Worm (Caenorhabditis elegans): ENCODE data around the gene AC7.3.

The AC7.3 gene

ce11 chrIV:5149793-5150192 is 38.2 kb downstream of the AC7.3 start, which contains the start of gene C24D10.5:
TSS of gene C24D10.5 (plus strand) at chrIV:5150093.
- no peak for TF ChIP-seq lin-29 (GFP tag; IDR thresholded peaks at IDR 0.05)
- TF ChIP-seq rbr-2 (tag; optimal IDR thresholded peaks at IDR 0.05) = no peak
- no peak for TF ChIP-seq daf-16 (GFP tag; optimal IDR thresholded peaks at IDR 0.05)
- TF ChIP-seq daf-16 (tag; optimal IDR thresholded peaks at IDR 0.05) = no peak
- no peak for TF ChIP-seq ceh-44 (GFP tag; IDR thresholded peaks at IDR 0.05)
- TF ChIP-seq tra-1 (GFP tag; IDR thresholded peaks at IDR 0.05) = no peak
- TF ChIP-seq spr-1 (tag; optimal IDR thresholded peaks at IDR 0.05) = no peak
- no peak for TF ChIP-seq unc-62 (GFP tag; optimal IDR thresholded peaks at IDR 0.05 in 1 of 2)
- TF ChIP-seq unc-62 (tag; optimal IDR thresholded peaks at IDR 0.05) = no peak
- TF ChIP-seq unc-39 (tag; optimal IDR thresholded peaks at IDR 0.05) = no peak
- no peak for TF ChIP-seq daf-12 (tag; optimal IDR thresholded peaks at IDR 0.05)
- TF ChIP-seq mes-2 (tag; optimal IDR thresholded peaks at IDR 0.05; ENCODE audit: poor library complexity, severe bottlenecking) = no peak
- no peak for TF ChIP-seq zfp-3 (GFP tag; conservative IDR thresholded peaks at IDR 0.05)
- no peak for TF ChIP-seq cey-2 (tag; optimal IDR thresholded peaks at IDR 0.05; ENCODE audit: borderline replicate concordance, insufficient read depth)
- no peak for TF ChIP-seq Y75B8A.6 (GFP tag; IDR thresholded peaks at IDR 0.05)
- TF ChIP-seq mxl-3 (GFP tag; optimal IDR thresholded peaks at IDR 0.05) = no peak

- TF ChIP-seq spr-1 (tag; optimal IDR thresholded peaks at IDR 0.05) = no peak
- TF ChIP-seq nhr-111 (GFP tag; optimal IDR thresholded peaks at IDR 0.05) = no peak
- TF ChIP-seq nhr-237 (tag; optimal IDR thresholded peaks at IDR 0.05) = no peak
- no peak for TF ChIP-seq dmd-8 (GFP tag; IDR thresholded peaks at IDR 0.05)
- TF ChIP-seq duxl-1 (tag; optimal IDR thresholded peaks at IDR 0.05; ENCODE audit: poor library complexity) = no peak
- TF ChIP-seq zfp-3 (GFP tag; conservative IDR thresholded peaks at IDR 0.05) = no peak
- TF ChIP-seq dpl-1 (GFP tag; optimal IDR thresholded peaks at IDR 0.05) = no peak
- TF ChIP-seq unc-130 (GFP tag; optimal IDR thresholded peaks at IDR 0.05) = no peak
- no peak for TF ChIP-seq set-16 (GFP tag; IDR thresholded peaks at IDR 0.05)
- no peak for TF ChIP-seq hif-1 (tag; optimal IDR thresholded peaks at IDR 0.05)
- no peak for TF ChIP-seq attf-4 (tag; optimal IDR thresholded peaks at IDR 0.05)
- TF ChIP-seq snpc-4 (tag; optimal IDR thresholded peaks at IDR 0.05) = no peak
- no peak for TF ChIP-seq mxl-3 (GFP tag; optimal IDR thresholded peaks at IDR 0.05)
- TF ChIP-seq fkh-10 (GFP tag; optimal IDR thresholded peaks at IDR 0.05) = no peak
- no peak for TF ChIP-seq ztf-7 (tag; optimal IDR thresholded peaks at IDR 0.05)
- no peak for TF ChIP-seq unc-39 (tag; optimal IDR thresholded peaks at IDR 0.05)
- no peak for TF ChIP-seq vab-7 (GFP tag; IDR thresholded peaks at IDR 0.05)
- no peak for TF ChIP-seq egl-43 (GFP tag; IDR thresholded peaks at IDR 0.05)
These were observed 40.8 kb downstream of the AC7.3 start, which contains the start of gene soc-2 for ce11 chrIV:5152391-5152790. TSS of gene soc-2 (minus strand) at chrIV:5152491.

- no peak for TF ChIP-seq ceh-28 (tag; optimal IDR thresholded peaks at IDR 0.05)
- TF ChIP-seq tag-97 (GFP tag; IDR thresholded peaks at IDR 0.05) = no peak
- TF ChIP-seq hlh-30 (tag; optimal IDR thresholded peaks at IDR 0.05; ENCODE audit: insufficient read depth) = no peak
- no peak for TF ChIP-seq lim-7 (GFP tag; IDR thresholded peaks at IDR 0.05)
- no peak for TF ChIP-seq unc-39 (tag; optimal IDR thresholded peaks at IDR 0.05)
- TF ChIP-seq ceh-44 (GFP tag; IDR thresholded peaks at IDR 0.05) = no peak
- no peak for TF ChIP-seq Y5F2A.4 (GFP tag; optimal IDR thresholded peaks at IDR 0.05)
- TF ChIP-seq ztf-11 (tag; optimal IDR thresholded peaks at IDR 0.05) = no peak
- TF ChIP-seq nhr-10 (tag; optimal IDR thresholded peaks at IDR 0.05) = no peak
- no peak for TF ChIP-seq ztf-7 (tag; optimal IDR thresholded peaks at IDR 0.05)
- TF ChIP-seq dve-1 (tag; optimal IDR thresholded peaks at IDR 0.05; ENCODE audit: insufficient read depth) = no peak
- no peak for TF ChIP-seq arid-1 (GFP tag; conservative IDR thresholded peaks at IDR 0.05)
- TF ChIP-seq saeg-2 (GFP tag; IDR thresholded peaks at IDR 0.05) = no peak
- no peak for TF ChIP-seq egl-43 (GFP tag; IDR thresholded peaks at IDR 0.05)
- TF ChIP-seq nhr-76 (tag; optimal IDR thresholded peaks at IDR 0.05) = no peak
- no peak for TF ChIP-seq aly-2 (tag; optimal IDR thresholded peaks at IDR 0.05)
- no peak for TF ChIP-seq ceh-62 (tag; optimal IDR thresholded peaks at IDR 0.05)
These were observed 45.6 kb downstream of the AC7.3 start, which contains the start of gene C24D10.49 for ce11 chrIV:5157226-5157625. TSS of gene C24D10.49 (minus strand) at chrIV:5157326.
